Fruit fly (Drosophila melanogaster): ENCODE results near the gene Cp19.

The Cp19 gene

DNA sequence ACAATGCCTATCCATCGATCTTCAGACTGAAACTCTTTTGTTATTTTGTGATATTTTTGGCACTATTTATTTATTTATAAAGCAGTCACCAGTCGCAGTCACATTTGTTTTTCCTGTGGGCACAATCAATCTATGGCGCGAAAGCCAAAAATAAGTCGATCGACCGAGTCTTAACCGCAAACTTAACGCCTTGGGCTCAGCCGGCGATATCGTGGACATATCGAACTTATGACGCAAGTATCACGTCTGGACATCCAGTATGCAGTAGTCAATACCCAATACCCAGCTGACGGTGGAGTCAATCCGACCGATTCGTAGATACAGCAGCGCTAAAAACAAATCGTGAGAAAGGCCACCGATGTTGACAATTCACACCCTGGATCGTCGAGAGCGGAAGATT is 39.0 kb upstream of the Cp19 start (continued):
- TF ChIP-seq ssp (GFP tag; IDR thresholded peaks at IDR 0.05) (no peak), ab (GFP tag; optimal IDR thresholded peaks at IDR 0.05) (no peak), CG32532 (GFP tag; IDR thresholded peaks at IDR 0.05) (no peak), Atf6 (GFP tag; IDR thresholded peaks at IDR 0.05) (no peak), ems (GFP tag; optimal IDR thresholded peaks at IDR 0.05) (no peak), CG31388 (GFP tag; optimal IDR thresholded peaks at IDR 0.05) (no peak), CG8089 (GFP tag; optimal IDR thresholded peaks at IDR 0.05) (no peak), CG6175 (GFP tag; IDR thresholded peaks at IDR 0.05) (no peak), gsb (GFP tag; IDR thresholded peaks at IDR 0.05) (peak; percentile 4; the same call in 1 of the 2 replicates), pzg (GFP tag; optimal IDR thresholded peaks at IDR 0.05) (no peak)

DNA sequence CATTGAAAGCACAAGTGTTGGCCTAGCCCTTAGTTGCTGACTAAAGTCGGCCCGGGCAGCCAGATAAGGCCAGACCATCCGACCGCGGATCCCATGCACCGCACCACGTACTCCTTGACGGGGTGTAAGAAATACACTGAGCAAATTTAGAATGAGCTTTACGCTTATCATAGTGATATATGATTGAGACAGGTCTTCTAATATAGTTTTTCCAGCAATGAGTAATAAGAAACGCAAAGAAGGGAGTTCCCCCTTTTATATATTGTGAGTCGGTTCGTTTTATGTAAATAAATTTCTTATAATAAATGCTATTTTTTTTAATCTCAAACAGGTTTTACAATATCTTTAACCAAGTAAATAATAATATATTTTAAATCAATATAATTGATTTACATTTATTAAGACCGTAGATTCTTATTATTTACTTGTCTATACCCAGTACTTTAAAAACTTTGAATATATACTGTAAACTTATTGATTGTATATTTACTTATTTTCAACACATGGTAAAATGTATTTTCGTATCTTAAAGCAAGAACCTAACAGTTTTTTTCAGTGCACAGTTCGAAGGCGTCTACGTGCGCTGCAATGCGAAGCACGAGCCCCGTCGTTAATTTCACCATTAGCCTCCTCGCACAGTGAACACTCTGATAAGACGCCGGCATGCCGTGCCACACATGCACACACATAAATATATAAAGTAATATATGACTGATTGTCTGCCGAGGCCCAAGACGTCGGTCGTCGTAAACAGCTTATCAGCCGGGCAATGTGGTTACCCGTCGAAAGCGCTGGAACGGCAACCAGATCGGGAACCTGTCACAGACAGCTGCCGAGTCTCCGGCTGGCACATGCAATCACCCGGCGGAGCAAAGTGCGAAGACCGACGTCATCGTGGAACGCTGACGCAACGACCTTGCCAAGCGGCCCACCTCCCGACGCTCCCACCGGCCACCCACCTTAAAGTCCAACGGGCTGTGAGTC is 37.5 kb upstream of the Cp19 start:
- peak; percentile 86 for TF ChIP-seq CG10543 (GFP tag; optimal IDR thresholded peaks at IDR 0.05)
- peak; percentile 12 for TF ChIP-seq tin (GFP tag; optimal IDR thresholded peaks at IDR 0.05)
- TF ChIP-seq CG11247 (GFP tag; IDR thresholded peaks at IDR 0.05) = peak; percentile 31; the same call in 1 of the 2 replicates
- TF ChIP-seq gro (GFP tag; optimal IDR thresholded peaks at IDR 0.05) = no peak
- no peak for TF ChIP-seq CG2199 (GFP tag; IDR thresholded peaks at IDR 0.05)
- TF ChIP-seq slou (GFP tag; optimal IDR thresholded peaks at IDR 0.05) = peak; percentile 7
- TF ChIP-seq Deaf1 (tag; optimal IDR thresholded peaks at IDR 0.05) = peak; percentile 82
- peak; percentile 93 for TF ChIP-seq CG17361 (GFP tag; IDR thresholded peaks at IDR 0.05)
- peak; percentile 64 for TF ChIP-seq Hey (tag; optimal IDR thresholded peaks at IDR 0.05)
- peak; percentile 55 for TF ChIP-seq gcm (GFP tag; optimal IDR thresholded peaks at IDR 0.05)
- no peak for TF ChIP-seq fd64A (GFP tag; optimal IDR thresholded peaks at IDR 0.05)
- TF ChIP-seq CG2678 (tag; optimal IDR thresholded peaks at IDR 0.05) = peak; percentile 82
- TF ChIP-seq CG13424 (tag; optimal IDR thresholded peaks at IDR 0.05) = peak; percentile 63
- TF ChIP-seq fd3F (GFP tag; optimal IDR thresholded peaks at IDR 0.05) = no peak
- TF ChIP-seq CoRest (tag; optimal IDR thresholded peaks at IDR 0.05) = peak; percentile 82
- TF ChIP-seq nerfin-1 (tag; optimal IDR thresholded peaks at IDR 0.05) = peak; percentile 18
- TF ChIP-seq lola (GFP tag; optimal IDR thresholded peaks at IDR 0.05) = peak in 1 of 3 experiments; percentile 71
- TF ChIP-seq CG34376 (GFP tag; optimal IDR thresholded peaks at IDR 0.05) = peak; percentile 85
- TF ChIP-seq Mrtf (GFP tag; IDR thresholded peaks at IDR 0.05) = no peak; the same call in 2 of the 3 replicates
- TF ChIP-seq CG5180 (GFP tag; optimal IDR thresholded peaks at IDR 0.05) = peak; percentile 15
- TF ChIP-seq br (optimal IDR thresholded peaks at IDR 0.05) = no peak
- TF ChIP-seq jumu (GFP tag; optimal IDR thresholded peaks at IDR 0.05) = no peak
- peak; percentile 53 for TF ChIP-seq CG17385 (GFP tag; optimal IDR thresholded peaks at IDR 0.05)
- TF ChIP-seq Adf1 (GFP tag; IDR thresholded peaks at IDR 0.05) = peak; percentile 55; the same call in 1 of the 2 replicates
- peak; percentile 88 for TF ChIP-seq CG12769 (tag; optimal IDR thresholded peaks at IDR 0.05)
- no peak for TF ChIP-seq al (GFP tag; IDR thresholded peaks at IDR 0.05)
- peak; percentile 30 for TF ChIP-seq pros (GFP tag; optimal IDR thresholded peaks at IDR 0.05)
- TF ChIP-seq CG8944 (GFP tag; optimal IDR thresholded peaks at IDR 0.05) = no peak
- TF ChIP-seq YL-1 (GFP tag; optimal IDR thresholded peaks at IDR 0.05) = peak; percentile 19
- no peak for TF ChIP-seq CG15514 (GFP tag; optimal IDR thresholded peaks at IDR 0.05)
- peak; percentile 31; the same call in 1 of the 2 replicates for TF ChIP-seq slbo (GFP tag; IDR thresholded peaks at IDR 0.05)
- TF ChIP-seq Hr78 (GFP tag; optimal IDR thresholded peaks at IDR 0.05) = peak in 1 of 2 experiments; percentile 35
- no peak for TF ChIP-seq CG10431 (GFP tag; optimal IDR thresholded peaks at IDR 0.05)
- peak; percentile 51 for TF ChIP-seq az2 (GFP tag; optimal IDR thresholded peaks at IDR 0.05)
- peak; percentile 58 for TF ChIP-seq Vsx1 (GFP tag; optimal IDR thresholded peaks at IDR 0.05)
- TF ChIP-seq zfh1 (GFP tag; IDR thresholded peaks at IDR 0.05) = 0 out of 3 replicates have a peak, but pooled peaks have one; percentile 9
- peak; percentile 59; the same call in 1 of the 3 replicates for TF ChIP-seq CG11456 (GFP tag; IDR thresholded peaks at IDR 0.05)
